Worm (Caenorhabditis elegans): ENCODE results near the gene his-37.
A peak's percentile ranks its signal among the peaks of the same experiment; 100 is the strongest.

The his-37 gene

ce11 chrV:9504474-9504960, 42.4 kb upstream of the his-37 start, which contains the start of gene haao-1 (continued):
- TF ChIP-seq sox-4 (tag; optimal IDR thresholded peaks at IDR 0.05) = no peak
- no peak for TF ChIP-seq sup-37 (GFP tag; optimal IDR thresholded peaks at IDR 0.05)
- TF ChIP-seq ceh-88 (GFP tag; IDR thresholded peaks at IDR 0.05) = no peak
- TF ChIP-seq efl-1 (optimal IDR thresholded peaks at IDR 0.05) = no peak
- TF ChIP-seq efl-1 (GFP tag; optimal IDR thresholded peaks at IDR 0.05 in 1 of 2) = no peak
- no peak for TF ChIP-seq rnt-1 (tag; optimal IDR thresholded peaks at IDR 0.05)
- TF ChIP-seq fkh-4 (tag; optimal IDR thresholded peaks at IDR 0.05; ENCODE audit: borderline replicate concordance) = no peak
- no peak for TF ChIP-seq snpc-4 (tag; optimal IDR thresholded peaks at IDR 0.05)
- TF ChIP-seq nhr-84 (tag; optimal IDR thresholded peaks at IDR 0.05) = no peak
- no peak for TF ChIP-seq hlh-17 (GFP tag; optimal IDR thresholded peaks at IDR 0.05; ENCODE audit: borderline replicate concordance)
- no peak for TF ChIP-seq xbp-1 (tag; optimal IDR thresholded peaks at IDR 0.05)
- TF ChIP-seq mdl-1 (tag; optimal IDR thresholded peaks at IDR 0.05) = no peak
- no peak for TF ChIP-seq dpl-1 (GFP tag; optimal IDR thresholded peaks at IDR 0.05)
- TF ChIP-seq ces-1 (GFP tag; optimal IDR thresholded peaks at IDR 0.05) = no peak
- no peak for TF ChIP-seq egl-27 (tag; optimal IDR thresholded peaks at IDR 0.05)
- no peak for TF ChIP-seq F16B12.6 (tag; optimal IDR thresholded peaks at IDR 0.05)
- TF ChIP-seq ceh-63 (GFP tag; optimal IDR thresholded peaks at IDR 0.05) = no peak
- peak; percentile 36 for TF ChIP-seq nhr-71 (tag; optimal IDR thresholded peaks at IDR 0.05)
- TF ChIP-seq lin-39 (tag; optimal IDR thresholded peaks at IDR 0.05) = no peak
- no peak for TF ChIP-seq C16A3.4 (tag; optimal IDR thresholded peaks at IDR 0.05)
- TF ChIP-seq unc-62 (GFP tag; optimal IDR thresholded peaks at IDR 0.05) = no peak

ce11 chrV:9506931-9507330, 40.0 kb upstream of the his-37 start:
- TF ChIP-seq lin-35 (GFP tag; optimal IDR thresholded peaks at IDR 0.05) (peak in 1 of 2 experiments; percentile 40), nhr-20 (tag; optimal IDR thresholded peaks at IDR 0.05) (peak; percentile 30), nhr-11 (tag; optimal IDR thresholded peaks at IDR 0.05) (no peak), elt-2 (tag; optimal IDR thresholded peaks at IDR 0.05) (peak; percentile 72), lir-3 (tag; optimal IDR thresholded peaks at IDR 0.05; ENCODE audit: poor library complexity) (no peak), nhr-90 (tag; optimal IDR thresholded peaks at IDR 0.05; ENCODE audit: poor library complexity) (peak; percentile 2), mdl-1 (tag; optimal IDR thresholded peaks at IDR 0.05) (peak in 1 of 2 experiments; percentile 11), snu-23 (GFP tag; optimal IDR thresholded peaks at IDR 0.05) (no peak)

DNA sequence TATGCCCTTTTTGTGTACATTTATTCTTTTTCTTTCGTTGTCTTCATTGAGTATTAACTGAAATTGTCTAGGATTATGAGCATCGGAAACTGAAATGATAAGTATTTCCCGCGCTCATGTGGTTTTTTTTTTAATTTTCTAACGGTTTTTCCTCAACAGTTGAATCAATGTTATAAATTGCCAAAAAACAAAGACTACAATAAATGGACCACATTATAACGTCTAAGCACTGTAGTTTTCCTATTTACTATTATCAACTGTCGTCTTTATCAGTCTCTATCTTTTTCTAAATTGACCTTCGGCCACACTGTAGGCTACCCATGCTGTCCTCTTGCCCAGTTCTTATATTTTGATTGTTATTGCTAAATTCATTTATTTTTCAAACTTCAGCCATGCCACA, 39.2 kb upstream of the his-37 start, which contains the start of gene acs-14:
Gene acs-14, plus strand, starts transcription at position 391 of the 400 bp plus-strand sequence.
- TF ChIP-seq elt-2 (tag; optimal IDR thresholded peaks at IDR 0.05) = peak; percentile 12
- TF ChIP-seq efl-1 (optimal IDR thresholded peaks at IDR 0.05) = no peak
- peak in 1 of 2 experiments; percentile 51 for TF ChIP-seq efl-1 (GFP tag; optimal IDR thresholded peaks at IDR 0.05 in 1 of 2)
- no peak for TF ChIP-seq sup-37 (GFP tag; optimal IDR thresholded peaks at IDR 0.05)
- peak in 1 of 2 experiments; percentile 12 for TF ChIP-seq lin-35 (GFP tag; optimal IDR thresholded peaks at IDR 0.05)
- TF ChIP-seq nhr-20 (tag; optimal IDR thresholded peaks at IDR 0.05) = peak; percentile 13
- TF ChIP-seq elt-3 (tag; optimal IDR thresholded peaks at IDR 0.05) = peak in 1 of 6 experiments; percentile 4
- TF ChIP-seq nhr-84 (tag; optimal IDR thresholded peaks at IDR 0.05) = no peak
- no peak for TF ChIP-seq ztf-4 (tag; optimal IDR thresholded peaks at IDR 0.05)

ce11 chrV:9509597-9509996, 37.3 kb upstream of the his-37 start:
- TF ChIP-seq nhr-84 (tag; optimal IDR thresholded peaks at IDR 0.05) (no peak), sptf-1 (tag; optimal IDR thresholded peaks at IDR 0.05) (no peak), lin-39 (tag; optimal IDR thresholded peaks at IDR 0.05) (no peak), pqm-1 (tag; optimal IDR thresholded peaks at IDR 0.05) (no peak), ztf-11 (tag; optimal IDR thresholded peaks at IDR 0.05) (no peak), ceh-82 (tag; optimal IDR thresholded peaks at IDR 0.05) (no peak), C34B4.2 (tag; optimal IDR thresholded peaks at IDR 0.05) (no peak), lin-13 (GFP tag; optimal IDR thresholded peaks at IDR 0.05) (no peak), nhr-85 (tag) (no peak), unc-86 (tag; optimal IDR thresholded peaks at IDR 0.05) (no peak), aly-2 (tag; optimal IDR thresholded peaks at IDR 0.05) (no peak), zip-4 (GFP tag; optimal IDR thresholded peaks at IDR 0.05) (no peak)
